Worm (Caenorhabditis elegans) whole organism, late embryonic: Measurements from ENCODE around the gene fbxc-19.

Experiments
- ama-1 ChIP-seq: fragments of 150-350 bp; optimal IDR thresholded peaks from 2 replicates; lab custom pipeline; 2014
- ceh-34 ChIP-seq: sonication (generic microtip); optimal IDR thresholded peaks from 2 replicates; lab custom pipeline; 2016; ENCODE audit warnings: mild to moderate bottlenecking, missing genetic modification characterization, missing compliant biosample characterization
- che-1 ChIP-seq: sonication (generic microtip); optimal IDR thresholded peaks from 2 replicates; lab custom pipeline; 2016; ENCODE audit warnings: mild to moderate bottlenecking, missing genetic modification characterization, missing compliant biosample characterization
- elt-4 ChIP-seq: sonication (generic microtip); optimal IDR thresholded peaks from 2 replicates; lab custom pipeline; 2016; ENCODE audit warnings: missing genetic modification characterization, missing compliant biosample characterization
- fkh-6 ChIP-seq: sonication (generic microtip); optimal IDR thresholded peaks from 2 replicates; lab custom pipeline; 2016; ENCODE audit warnings: missing genetic modification characterization, missing compliant biosample characterization
- hlh-6 ChIP-seq: sonication (generic microtip); optimal IDR thresholded peaks from 2 replicates; lab custom pipeline; 2016; ENCODE audit warnings: missing genotype, missing genetic modification characterization, missing compliant biosample characterization
- nfya-1 ChIP-seq: sonication (generic microtip); optimal IDR thresholded peaks from 2 replicates; lab custom pipeline; 2017; ENCODE audit warnings: missing genetic modification characterization, mild to moderate bottlenecking, missing compliant biosample characterization, antibody characterized with exemption, moderate library complexity
- nhr-11 ChIP-seq: fragments of 150-350 bp; optimal IDR thresholded peaks from 2 replicates; lab custom pipeline; 2014; ENCODE audit warnings: missing biosample characterization, missing genetic modification characterization
- tbx-2 ChIP-seq: sonication (generic microtip); optimal IDR thresholded peaks from 2 replicates; lab custom pipeline; 2016; ENCODE audit warnings: missing genetic modification characterization, missing compliant biosample characterization

ce11 chrII:1771785-1772184 lies 48.5 kb upstream of the fbxc-19 start, which contains the start of gene math-3:
- no peak for TF ChIP-seq hlh-6
- no peak for TF ChIP-seq tbx-2
- no peak for TF ChIP-seq elt-4 (tag; lab: Kevin White, UChicago)
- TF ChIP-seq ceh-34 (tag; lab: Kevin White, UChicago): no peak
- no peak for TF ChIP-seq ama-1 (lab: Kevin White, UChicago)
- TF ChIP-seq nhr-11 (tag; lab: Kevin White, UChicago): no peak
- TF ChIP-seq fkh-6 (tag; lab: Kevin White, UChicago): no peak
- no peak for TF ChIP-seq che-1 (tag; lab: Kevin White, UChicago)
- TF ChIP-seq nfya-1: no peak
